Worm (Caenorhabditis elegans) whole organism, young adult: ENCODE results near the gene F36H12.5.

Experiments
- ceh-58 ChIP-seq: fragments of 200-800 bp; sonication (Bioruptor generic); IDR thresholded peaks from 2 replicates; pipeline ENCODE4 v1.3.6; 2022; ENCODE audit warnings: missing genetic modification characterization, missing compliant biosample characterization
- lag-1 ChIP-seq: fragments of 200-800 bp; sonication (Bioruptor generic); IDR thresholded peaks from 2 replicates; pipeline ENCODE4 v1.3.6; 2022; ENCODE audit warnings: missing genetic modification reagents, missing genetic modification characterization, missing compliant biosample characterization
- lin-35 ChIP-seq, 3 experiments: fragments of 150-350 bp in 2 of 3; sonication (generic microtip) in 1 of 3; optimal IDR thresholded peaks; 2 replicates each; lab custom pipeline; 2014 to 2018; ENCODE audit warnings: missing biosample characterization in 3 of 3, missing genetic modification characterization in 3 of 3, missing genetic modification reagents in 3 of 3
- mel-28 ChIP-seq: sonication (generic microtip); optimal IDR thresholded peaks from 2 replicates; lab custom pipeline; 2016; ENCODE audit warnings: borderline replicate concordance, mild to moderate bottlenecking, missing genetic modification characterization, missing compliant biosample characterization
- unc-62 ChIP-seq: fragments of 150-350 bp; optimal IDR thresholded peaks from 2 replicates; lab custom pipeline; 2014; ENCODE audit warnings: missing biosample characterization, missing genetic modification reagents, missing genetic modification characterization

DNA sequence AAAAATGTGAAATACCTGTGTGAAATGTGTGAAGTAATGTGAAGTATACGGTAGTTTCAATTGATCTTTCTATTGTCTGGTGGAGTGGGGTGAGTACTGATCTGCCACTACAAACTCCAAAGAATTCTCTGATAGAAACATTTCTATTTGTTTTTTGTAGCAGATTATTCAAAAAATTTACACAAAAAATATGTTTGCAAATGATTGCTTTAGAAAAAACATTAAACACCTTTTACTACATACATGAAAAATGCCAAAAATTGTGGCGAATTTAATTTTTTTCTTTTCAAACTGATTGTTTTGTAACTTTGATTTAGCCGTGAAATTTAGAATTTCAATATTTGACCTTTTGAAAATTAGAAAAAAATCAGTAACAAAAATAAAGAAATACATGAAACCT is 43.2 kb downstream of the F36H12.5 start, which contains the start of gene ZK354.3:
- TF ChIP-seq mel-28 (tag; lab: Kevin White, UChicago) (no peak), lin-35 (GFP tag; optimal IDR thresholded peaks at IDR 0.05; lab: Kevin White, UChicago) (no peak), lag-1 (no peak), ceh-58 (GFP tag; lab: Robert Waterston, UW) (no peak), unc-62 (GFP tag; lab: Kevin White, UChicago) (no peak)
